Worm (Caenorhabditis elegans) whole organism, L1 larva: ENCODE measurements around the gene srw-31.

ENCODE experiments used
- C16A3.4 ChIP-seq: fragments of 150-350 bp; optimal IDR thresholded peaks from 2 replicates; lab custom pipeline; 2014; ENCODE audit warnings: missing biosample characterization, missing genetic modification characterization
- ceh-88 ChIP-seq: fragments of 200-800 bp; sonication (Bioruptor generic); IDR thresholded peaks from 2 replicates; pipeline ENCODE4 v1.3.6; 2022; ENCODE audit warnings: missing genetic modification characterization, missing compliant biosample characterization
- dsc-1 ChIP-seq: sonication (generic microtip); optimal IDR thresholded peaks from 2 replicates; lab custom pipeline; 2016; ENCODE audit warnings: mild to moderate bottlenecking, missing genetic modification characterization, missing compliant biosample characterization
- efl-3 ChIP-seq: fragments of 200-800 bp; sonication (Bioruptor generic); optimal IDR thresholded peaks from 2 replicates; lab custom pipeline; 2018; ENCODE audit warnings: mild to moderate bottlenecking, missing genetic modification characterization, missing compliant biosample characterization
- egl-13 ChIP-seq: sonication (generic microtip); optimal IDR thresholded peaks from 2 replicates; lab custom pipeline; 2016; ENCODE audit warnings: missing genotype, missing genetic modification reagents, missing genetic modification characterization, missing compliant biosample characterization
- egl-27 ChIP-seq, 2 experiments: fragments of 150-350 bp in 1 of 2; sonication (generic microtip); optimal IDR thresholded peaks; 3 replicates each; lab custom pipeline; 2017 to 2018; ENCODE audit warnings: missing biosample characterization in 2 of 2, missing genetic modification characterization in 2 of 2, missing genetic modification reagents in 2 of 2
- elt-2 ChIP-seq: sonication (generic microtip); optimal IDR thresholded peaks from 2 replicates; lab custom pipeline; 2016; ENCODE audit warnings: missing genetic modification characterization, mild to moderate bottlenecking, inconsistent platforms, missing compliant biosample characterization, missing genetic modification reagents
- elt-3 ChIP-seq, 6 experiments: fragments of 150-350 bp in 1 of 6; sonication (generic microtip); optimal IDR thresholded peaks; 2 replicates each; lab custom pipeline; 2017 to 2018; ENCODE audit warnings: missing biosample characterization in 6 of 6, missing genetic modification characterization in 6 of 6, inconsistent platforms in 1 of 6
- ets-5 ChIP-seq: fragments of 200-800 bp; sonication (Bioruptor generic); IDR thresholded peaks from 2 replicates; pipeline ENCODE4 v1.3.6; 2022; ENCODE audit warnings: missing genetic modification characterization, missing compliant biosample characterization
- fkh-10 ChIP-seq: sonication (generic microtip); optimal IDR thresholded peaks from 2 replicates; lab custom pipeline; 2017; ENCODE audit warnings: missing biosample characterization, missing genetic modification reagents, missing genetic modification characterization
- fkh-4 ChIP-seq: sonication (generic microtip); optimal IDR thresholded peaks from 2 replicates; lab custom pipeline; 2016; ENCODE audit warnings: missing compliant biosample characterization, missing genetic modification characterization, borderline replicate concordance
- fkh-8 ChIP-seq: sonication (generic microtip); optimal IDR thresholded peaks from 2 replicates; lab custom pipeline; 2016; ENCODE audit warnings: mild to moderate bottlenecking, missing genetic modification characterization, missing compliant biosample characterization
- hlh-17 ChIP-seq: fragments of 200-800 bp; sonication (Bioruptor generic); optimal IDR thresholded peaks from 2 replicates; lab custom pipeline; 2018; ENCODE audit warnings: missing genetic modification characterization, mild to moderate bottlenecking, missing compliant biosample characterization, moderate library complexity, borderline replicate concordance
- irx-1 ChIP-seq: sonication (generic microtip); optimal IDR thresholded peaks from 2 replicates; lab custom pipeline; 2016; ENCODE audit warnings: missing genetic modification characterization, missing compliant biosample characterization
- jun-1 ChIP-seq: fragments of 150-350 bp; optimal IDR thresholded peaks from 2 replicates; lab custom pipeline; 2014; ENCODE audit warnings: missing biosample characterization, missing genetic modification reagents, missing genetic modification characterization
- lin-13 ChIP-seq: fragments of 150-350 bp; optimal IDR thresholded peaks from 2 replicates; lab custom pipeline; 2014; ENCODE audit warnings: missing biosample characterization, missing genetic modification reagents, missing genetic modification characterization
- lin-14 ChIP-seq: fragments of 200-800 bp; sonication (Bioruptor generic); optimal IDR thresholded peaks from 2 replicates; lab custom pipeline; 2018; ENCODE audit warnings: mild to moderate bottlenecking, missing genetic modification characterization, moderate library complexity, missing compliant biosample characterization
- lir-3 ChIP-seq: sonication (generic microtip); optimal IDR thresholded peaks from 2 replicates; lab custom pipeline; 2016; ENCODE audit warnings: mild to moderate bottlenecking, missing genetic modification characterization, moderate library complexity, missing compliant biosample characterization; ENCODE audit not compliant: poor library complexity
- mab-9 ChIP-seq: fragments of 200-800 bp; sonication (Bioruptor generic); IDR thresholded peaks from 2 replicates; pipeline ENCODE4 v1.3.6; 2022; ENCODE audit warnings: missing genetic modification reagents, missing genetic modification characterization, missing compliant biosample characterization
- mdl-1 ChIP-seq, 2 experiments: fragments of 150-350 bp; optimal IDR thresholded peaks; 2 replicates each; lab custom pipeline; 2014 to 2017; ENCODE audit warnings: missing biosample characterization in 2 of 2, missing genetic modification characterization in 2 of 2, inconsistent platforms in 1 of 2
- mef-2 ChIP-seq: fragments of 150-350 bp; optimal IDR thresholded peaks from 2 replicates; lab custom pipeline; 2014; ENCODE audit warnings: missing biosample characterization, missing genetic modification characterization
- nhr-11 ChIP-seq: fragments of 150-350 bp; optimal IDR thresholded peaks from 2 replicates; lab custom pipeline; 2014; ENCODE audit warnings: missing biosample characterization, missing genetic modification characterization
- nhr-12 ChIP-seq: sonication (generic microtip); optimal IDR thresholded peaks from 2 replicates; lab custom pipeline; 2017; ENCODE audit warnings: missing biosample characterization, missing genetic modification characterization
- nhr-76 ChIP-seq: sonication (generic microtip); optimal IDR thresholded peaks from 2 replicates; lab custom pipeline; 2017; ENCODE audit warnings: missing biosample characterization, missing genetic modification characterization
- nhr-85 ChIP-seq: sonication (generic microtip); peaks from one replicate; lab custom pipeline; 2016; ENCODE audit warnings: missing genetic modification characterization, inconsistent platforms, missing compliant biosample characterization
- nhr-90 ChIP-seq: sonication (generic microtip); optimal IDR thresholded peaks from 2 replicates; lab custom pipeline; 2016; ENCODE audit warnings: mild to moderate bottlenecking, missing genetic modification characterization, missing compliant biosample characterization; ENCODE audit not compliant: poor library complexity
- pag-3 ChIP-seq: sonication (generic microtip); optimal IDR thresholded peaks from 2 replicates; lab custom pipeline; 2017; ENCODE audit warnings: missing genetic modification characterization, mild to moderate bottlenecking, missing compliant biosample characterization, antibody characterized with exemption, borderline replicate concordance; ENCODE audit not compliant: insufficient read depth
- snpc-4 ChIP-seq: fragments of 150-350 bp; optimal IDR thresholded peaks from 2 replicates; lab custom pipeline; 2014; ENCODE audit warnings: missing biosample characterization, missing genetic modification characterization
- sox-4 ChIP-seq: sonication (generic microtip); optimal IDR thresholded peaks from 2 replicates; lab custom pipeline; 2016; ENCODE audit warnings: missing genetic modification characterization, missing compliant biosample characterization
- sptf-1 ChIP-seq: fragments of 150-350 bp; optimal IDR thresholded peaks from 2 replicates; lab custom pipeline; 2014; ENCODE audit warnings: missing biosample characterization, missing genetic modification characterization
- tbx-2 ChIP-seq: sonication (generic microtip); optimal IDR thresholded peaks from 2 replicates; lab custom pipeline; 2016; ENCODE audit warnings: missing genetic modification characterization, missing compliant biosample characterization
- unc-30 ChIP-seq: sonication (generic microtip); optimal IDR thresholded peaks from 2 replicates; lab custom pipeline; 2017; ENCODE audit warnings: missing biosample characterization, missing genetic modification characterization
- vab-15 ChIP-seq: sonication (generic microtip); optimal IDR thresholded peaks from 2 replicates; lab custom pipeline; 2017; ENCODE audit warnings: missing genotype, mild to moderate bottlenecking, missing genetic modification characterization, missing compliant biosample characterization
- zag-1 ChIP-seq: fragments of 150-350 bp; optimal IDR thresholded peaks from 2 replicates; lab custom pipeline; 2014; ENCODE audit warnings: missing biosample characterization, missing genetic modification characterization
- zip-4 ChIP-seq: fragments of 200-800 bp; sonication (Bioruptor generic); optimal IDR thresholded peaks from 2 replicates; lab custom pipeline; 2018; ENCODE audit warnings: mild to moderate bottlenecking, missing genetic modification characterization, moderate library complexity, missing compliant biosample characterization
- ztf-4 ChIP-seq: fragments of 150-350 bp; optimal IDR thresholded peaks from 2 replicates; lab custom pipeline; 2014; ENCODE audit warnings: missing biosample characterization, missing genetic modification characterization

Gene srw-31

DNA sequence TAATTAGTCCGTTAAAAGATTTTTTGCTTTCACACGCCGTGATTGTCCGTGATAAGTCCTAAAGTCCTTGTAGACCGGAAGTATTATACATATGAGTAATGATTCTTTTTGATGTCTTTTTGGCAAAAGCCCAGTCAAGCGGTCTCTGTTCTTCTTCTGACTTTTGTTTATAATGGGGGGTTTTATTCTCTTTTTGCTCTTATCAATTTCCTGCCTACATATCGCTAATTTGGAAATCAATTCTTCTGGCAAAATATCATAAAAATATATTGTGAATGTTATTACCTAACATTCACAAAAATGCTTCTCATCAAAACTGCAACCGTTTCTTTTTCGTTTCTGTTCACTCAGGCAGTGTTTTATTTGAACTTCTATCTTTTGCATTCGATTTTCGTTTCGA, 29.9 kb upstream of the srw-31 start, which contains the start of gene srbc-61:
Gene srbc-61 (plus strand): TSS at position 301 of the 400 bp plus-strand sequence.
- no peak for TF ChIP-seq lin-13 (GFP tag; lab: Kevin White, UChicago)
- TF ChIP-seq lin-14 (GFP tag; lab: Kevin White, UChicago): no peak
- TF ChIP-seq nhr-12: no peak
- TF ChIP-seq elt-2 (tag; lab: Kevin White, UChicago): no peak
- TF ChIP-seq sptf-1 (tag; lab: Kevin White, UChicago): no peak
- TF ChIP-seq nhr-85 (tag; lab: Kevin White, UChicago): no peak
- no peak for TF ChIP-seq egl-27 (tag; optimal IDR thresholded peaks at IDR 0.05; lab: Kevin White, UChicago)
- TF ChIP-seq lir-3: no peak
- TF ChIP-seq unc-30 (tag; lab: Kevin White, UChicago): no peak
- no peak for TF ChIP-seq hlh-17
- no peak for TF ChIP-seq C16A3.4
- no peak for TF ChIP-seq mef-2
- TF ChIP-seq dsc-1: no peak
- TF ChIP-seq ceh-88: no peak
- TF ChIP-seq fkh-4 (tag; lab: Kevin White, UChicago): no peak
- no peak for TF ChIP-seq nhr-11 (tag; lab: Kevin White, UChicago)
- no peak for TF ChIP-seq jun-1
- TF ChIP-seq ztf-4: no peak

DNA sequence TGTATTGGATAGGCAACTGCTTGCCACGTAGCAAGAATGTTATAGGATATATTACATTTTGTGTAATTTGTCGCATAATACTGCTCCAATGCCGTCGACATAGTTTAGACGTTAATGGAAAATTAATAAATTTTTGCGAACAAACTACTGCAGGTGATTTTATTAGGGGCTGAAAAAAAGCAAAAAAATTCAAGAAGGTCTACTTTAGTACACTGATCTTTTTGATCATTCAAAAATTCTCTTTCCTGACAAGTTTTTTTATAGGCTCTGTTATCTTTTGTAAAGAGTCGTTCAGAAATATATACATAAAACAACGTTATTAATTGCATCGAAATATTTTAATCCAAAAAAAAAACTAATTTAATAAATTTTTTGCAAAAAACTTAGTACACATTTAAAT, 21.3 kb upstream of the srw-31 start, which contains the start of gene srh-111:
Gene srh-111 (minus strand): TSS at position 101 of the 400 bp plus-strand sequence.
- TF ChIP-seq nhr-90 (tag; lab: Kevin White, UChicago): no peak
- TF ChIP-seq irx-1 (tag; lab: Kevin White, UChicago): no peak
- TF ChIP-seq fkh-8 (tag; lab: Kevin White, UChicago): no peak
- no peak for TF ChIP-seq zag-1 (tag; lab: Kevin White, UChicago)
- no peak for TF ChIP-seq ets-5 (GFP tag; lab: Robert Waterston, UW)

DNA sequence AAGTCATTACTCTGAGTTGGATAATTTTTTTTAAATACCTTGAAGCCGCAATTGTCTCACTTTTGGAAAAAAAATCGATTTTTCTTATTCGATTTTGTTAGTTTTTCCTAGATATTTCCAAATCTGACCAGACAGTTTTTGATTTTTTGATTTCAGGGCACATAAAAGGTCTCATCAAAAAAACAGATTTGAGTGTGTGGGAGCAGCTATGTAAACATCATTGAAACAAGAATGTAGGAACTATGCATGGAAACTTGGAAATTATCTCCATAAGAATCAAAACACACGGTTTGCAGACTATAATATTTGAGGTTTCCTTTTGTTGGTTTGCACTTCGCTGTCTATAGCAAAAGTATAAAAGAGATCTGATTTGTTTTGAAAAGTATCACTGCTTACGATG, 20.4 kb upstream of the srw-31 start, which contains the start of gene scl-24:
Gene scl-24 (plus strand): TSS at position 301 of the 400 bp plus-strand sequence.
- TF ChIP-seq egl-27 (tag; optimal IDR thresholded peaks at IDR 0.05; lab: Kevin White, UChicago): no peak
- no peak for TF ChIP-seq mdl-1 (tag; optimal IDR thresholded peaks at IDR 0.05; lab: Kevin White, UChicago)
- no peak for TF ChIP-seq mab-9
- TF ChIP-seq nhr-11 (tag; lab: Kevin White, UChicago): no peak
- no peak for TF ChIP-seq fkh-10 (GFP tag; lab: Kevin White, UChicago)
- TF ChIP-seq hlh-17: no peak
- no peak for TF ChIP-seq lin-14 (GFP tag; lab: Kevin White, UChicago)
- no peak for TF ChIP-seq unc-30 (tag; lab: Kevin White, UChicago)
- TF ChIP-seq snpc-4 (tag; lab: Kevin White, UChicago): no peak
- TF ChIP-seq elt-2 (tag; lab: Kevin White, UChicago): no peak
- no peak for TF ChIP-seq egl-13 (tag; lab: Kevin White, UChicago)
- TF ChIP-seq tbx-2: no peak
- no peak for TF ChIP-seq fkh-4 (tag; lab: Kevin White, UChicago)
- TF ChIP-seq ets-5 (GFP tag; lab: Robert Waterston, UW): no peak
- no peak for TF ChIP-seq sox-4 (tag; lab: Kevin White, UChicago)
- no peak for TF ChIP-seq nhr-76 (tag; lab: Kevin White, UChicago)
- TF ChIP-seq elt-3 (tag; optimal IDR thresholded peaks at IDR 0.05; lab: Kevin White, UChicago): no peak
- TF ChIP-seq zip-4 (GFP tag; lab: Kevin White, UChicago): no peak
- TF ChIP-seq lin-13 (GFP tag; lab: Kevin White, UChicago): no peak

DNA sequence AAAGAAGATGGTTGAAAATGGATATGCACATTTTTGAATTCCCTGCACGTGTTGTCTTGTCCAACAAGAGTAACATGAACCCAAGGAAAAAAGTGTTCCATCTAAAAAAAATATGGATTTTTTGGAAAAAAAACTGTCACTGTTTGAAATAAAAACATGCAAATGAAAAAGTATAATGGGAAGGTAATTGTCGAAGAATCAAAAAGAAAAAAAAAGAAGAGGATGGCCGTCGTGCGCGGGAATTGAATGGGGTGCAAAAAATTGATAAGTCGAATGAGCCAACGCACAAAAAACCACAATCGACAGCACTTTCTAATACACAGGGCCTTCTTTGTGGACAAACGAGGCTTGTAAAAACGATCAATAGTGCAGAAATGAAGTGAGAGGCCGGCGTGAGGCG, 12.7 kb upstream of the srw-31 start, which contains the start of gene fbxa-102:
Gene fbxa-102 (minus strand): TSS at position 101 of the 400 bp plus-strand sequence.
- TF ChIP-seq vab-15 (tag; lab: Kevin White, UChicago): no peak
- no peak for TF ChIP-seq pag-3 (tag; lab: Kevin White, UChicago)
- TF ChIP-seq efl-3: no peak
